Worm (Caenorhabditis elegans) whole organism, L4 larva: ENCODE measurements around the gene ttr-40.

Source experiments
- D1046.2 ChIP-seq: fragments of 200-800 bp; sonication (Bioruptor generic); IDR thresholded peaks from 2 replicates; pipeline ENCODE4 v1.3.6; 2022; ENCODE audit warnings: missing genetic modification characterization, missing compliant biosample characterization
- F10B5.3 ChIP-seq: sonication (generic microtip); optimal IDR thresholded peaks from 2 replicates; lab custom pipeline; 2016; ENCODE audit warnings: mild to moderate bottlenecking, missing genetic modification characterization, missing compliant biosample characterization
- F26F4.8 ChIP-seq: fragments of 200-800 bp; sonication (Bioruptor generic); conservative IDR thresholded peaks from 2 replicates; pipeline ENCODE4 v1.3.6; 2022; ENCODE audit warnings: missing genetic modification characterization, missing compliant biosample characterization
- F37D6.2 ChIP-seq: sonication (generic microtip); optimal IDR thresholded peaks from 2 replicates; lab custom pipeline; 2016; ENCODE audit warnings: mild to moderate bottlenecking, missing genetic modification characterization, missing compliant biosample characterization
- F49E8.2 ChIP-seq: sonication (generic microtip); optimal IDR thresholded peaks from 2 replicates; lab custom pipeline; 2016; ENCODE audit warnings: missing compliant biosample characterization, mild to moderate bottlenecking, missing genetic modification characterization, borderline replicate concordance
- R02D3.7 ChIP-seq: fragments of 150-350 bp; sonication (generic microtip); optimal IDR thresholded peaks from 3 replicates; lab custom pipeline; 2014; ENCODE audit warnings: missing biosample characterization, missing genetic modification characterization
- Y75B8A.6 ChIP-seq: fragments of 200-800 bp; sonication (Bioruptor generic); IDR thresholded peaks from 2 replicates; pipeline ENCODE4 v1.3.6; 2022; ENCODE audit warnings: missing genetic modification reagents, missing genetic modification characterization, missing compliant biosample characterization
- ZK337.2 ChIP-seq: fragments of 200-800 bp; sonication (Bioruptor generic); IDR thresholded peaks from 2 replicates; pipeline ENCODE4 v1.3.6; 2022; ENCODE audit warnings: missing genetic modification reagents, missing genetic modification characterization, missing compliant biosample characterization
- ZK546.5 ChIP-seq, 2 experiments: sonication (generic microtip); optimal IDR thresholded peaks; 2 replicates each; lab custom pipeline; 2017; ENCODE audit warnings: missing biosample characterization in 2 of 2, missing genetic modification characterization in 2 of 2
- arid-1 ChIP-seq: fragments of 200-800 bp; sonication (Bioruptor generic); conservative IDR thresholded peaks from 2 replicates; pipeline ENCODE4 v1.3.6; 2022; ENCODE audit warnings: missing genetic modification reagents, missing genetic modification characterization, missing compliant biosample characterization
- ceh-20 ChIP-seq: fragments of 200-800 bp; sonication (Bioruptor generic); IDR thresholded peaks from 2 replicates; pipeline ENCODE4 v1.3.6; 2022; ENCODE audit warnings: missing genetic modification reagents, missing genetic modification characterization, missing compliant biosample characterization
- ceh-28 ChIP-seq: fragments of 150-350 bp; optimal IDR thresholded peaks from 2 replicates; lab custom pipeline; 2014; ENCODE audit warnings: missing biosample characterization, missing genetic modification reagents, missing genetic modification characterization
- ceh-82 ChIP-seq: sonication (generic microtip); optimal IDR thresholded peaks from 2 replicates; lab custom pipeline; 2017; ENCODE audit warnings: missing biosample characterization, missing genetic modification characterization
- ctbp-1 ChIP-seq: fragments of 200-800 bp; sonication (Bioruptor generic); IDR thresholded peaks from 2 replicates; pipeline ENCODE4 v1.3.6; 2022; ENCODE audit warnings: missing genetic modification reagents, missing genetic modification characterization, missing compliant biosample characterization
- daf-16 ChIP-seq, 3 experiments: sonication (generic microtip); optimal IDR thresholded peaks; 2 replicates each; lab custom pipeline; 2016 to 2017; ENCODE audit warnings: missing genetic modification characterization in 3 of 3, missing genetic modification reagents in 3 of 3, mild to moderate bottlenecking in 2 of 3, missing compliant biosample characterization in 2 of 3, missing biosample characterization in 1 of 3, moderate library complexity in 1 of 3
- daf-19 ChIP-seq: fragments of 200-800 bp; sonication (Bioruptor generic); conservative IDR thresholded peaks from 2 replicates; pipeline ENCODE4 v1.3.6; 2022; ENCODE audit warnings: missing genetic modification characterization, missing compliant biosample characterization
- duxl-1 ChIP-seq: sonication (generic microtip); optimal IDR thresholded peaks from 2 replicates; lab custom pipeline; 2016; ENCODE audit warnings: mild to moderate bottlenecking, missing genetic modification characterization, moderate library complexity, missing compliant biosample characterization; ENCODE audit not compliant: poor library complexity
- dve-1 ChIP-seq: sonication (generic microtip); optimal IDR thresholded peaks from 2 replicates; lab custom pipeline; 2017; ENCODE audit warnings: antibody characterized with exemption, mild to moderate bottlenecking, missing genetic modification characterization, missing compliant biosample characterization; ENCODE audit not compliant: insufficient read depth
- egl-27 ChIP-seq: sonication (generic microtip); optimal IDR thresholded peaks from 3 replicates; lab custom pipeline; 2017; ENCODE audit warnings: missing biosample characterization, missing genetic modification reagents, missing genetic modification characterization
- egl-43 ChIP-seq: fragments of 200-800 bp; sonication (Bioruptor generic); IDR thresholded peaks from 2 replicates; pipeline ENCODE4 v1.3.6; 2022; ENCODE audit warnings: missing genetic modification reagents, missing genetic modification characterization, missing compliant biosample characterization
- hlh-30 ChIP-seq: sonication (generic microtip); optimal IDR thresholded peaks from 2 replicates; lab custom pipeline; 2017; ENCODE audit warnings: antibody characterized with exemption, mild to moderate bottlenecking, missing genetic modification characterization, missing compliant biosample characterization; ENCODE audit not compliant: insufficient read depth
- jun-1 ChIP-seq: fragments of 150-350 bp; optimal IDR thresholded peaks from 2 replicates; lab custom pipeline; 2014; ENCODE audit warnings: missing biosample characterization, missing genetic modification reagents, missing genetic modification characterization
- lin-1 ChIP-seq: fragments of 200-800 bp; sonication (Bioruptor generic); IDR thresholded peaks from 2 replicates; pipeline ENCODE4 v1.3.6; 2022; ENCODE audit warnings: missing genetic modification reagents, missing genetic modification characterization, missing compliant biosample characterization
- lin-29 ChIP-seq: fragments of 200-800 bp; sonication (Bioruptor generic); IDR thresholded peaks from 2 replicates; pipeline ENCODE4 v1.3.6; 2022; ENCODE audit warnings: missing genetic modification reagents, missing genetic modification characterization, missing compliant biosample characterization
- lin-38 ChIP-seq: fragments of 200-800 bp; sonication (Bioruptor generic); IDR thresholded peaks from 2 replicates; pipeline ENCODE4 v1.3.6; 2022; ENCODE audit warnings: missing genetic modification reagents, missing genetic modification characterization, missing compliant biosample characterization
- lin-39 ChIP-seq: fragments of 150-350 bp; optimal IDR thresholded peaks from 2 replicates; lab custom pipeline; 2014; ENCODE audit warnings: missing biosample characterization, missing genetic modification reagents, missing genetic modification characterization
- lir-3 ChIP-seq: sonication (generic microtip); optimal IDR thresholded peaks from 2 replicates; lab custom pipeline; 2016; ENCODE audit warnings: mild to moderate bottlenecking, missing genetic modification characterization, missing compliant biosample characterization
- madf-5 ChIP-seq, 2 experiments: fragments of 200-800 bp; sonication (Bioruptor generic); IDR thresholded peaks; 2 replicates each; pipeline ENCODE4 v1.3.6; 2022; ENCODE audit warnings: missing compliant biosample characterization in 2 of 2, missing genetic modification characterization in 2 of 2
- madf-9 ChIP-seq: fragments of 200-800 bp; sonication (Bioruptor generic); conservative IDR thresholded peaks from 2 replicates; pipeline ENCODE4 v1.3.6; 2022; ENCODE audit warnings: missing genetic modification reagents, missing genetic modification characterization, missing compliant biosample characterization
- mdl-1 ChIP-seq, 2 experiments: fragments of 150-350 bp in 1 of 2; sonication (generic microtip) in 1 of 2; optimal IDR thresholded peaks; 2 replicates each; lab custom pipeline; 2014 to 2017; ENCODE audit warnings: missing biosample characterization in 2 of 2, missing genetic modification characterization in 2 of 2
- mep-1 ChIP-seq: fragments of 150-350 bp; sonication (generic microtip); optimal IDR thresholded peaks from 3 replicates; lab custom pipeline; 2014; ENCODE audit warnings: missing biosample characterization, missing genetic modification characterization
- mes-2 ChIP-seq: sonication (generic microtip); optimal IDR thresholded peaks from 2 replicates; lab custom pipeline; 2016; ENCODE audit warnings: missing genotype, mild to moderate bottlenecking, missing genetic modification characterization, missing compliant biosample characterization; ENCODE audit not compliant: poor library complexity, severe bottlenecking
- nhr-10 ChIP-seq: fragments of 150-350 bp; optimal IDR thresholded peaks from 2 replicates; lab custom pipeline; 2014; ENCODE audit warnings: missing biosample characterization, missing genetic modification characterization
- nhr-25 ChIP-seq: sonication (generic microtip); optimal IDR thresholded peaks from 2 replicates; lab custom pipeline; 2017; ENCODE audit warnings: missing genetic modification characterization, mild to moderate bottlenecking, missing compliant biosample characterization, antibody characterized with exemption, moderate library complexity, borderline replicate concordance; ENCODE audit not compliant: insufficient read depth
- nhr-48 ChIP-seq: sonication (generic microtip); optimal IDR thresholded peaks from 2 replicates; lab custom pipeline; 2016; ENCODE audit warnings: mild to moderate bottlenecking, missing genetic modification characterization, missing compliant biosample characterization
- nhr-6 ChIP-seq: fragments of 150-350 bp; optimal IDR thresholded peaks from 2 replicates; lab custom pipeline; 2014; ENCODE audit warnings: missing biosample characterization, missing genetic modification characterization
- nhr-76 ChIP-seq: fragments of 150-350 bp; optimal IDR thresholded peaks from 2 replicates; lab custom pipeline; 2014; ENCODE audit warnings: missing biosample characterization, missing genetic modification characterization
- nhr-77 ChIP-seq: fragments of 150-350 bp; optimal IDR thresholded peaks from 2 replicates; lab custom pipeline; 2014; ENCODE audit warnings: missing biosample characterization, missing genetic modification characterization
- pha-4 ChIP-seq, 2 experiments: fragments of 150-350 bp in 1 of 2; fragments of 200-800 bp in 1 of 2; sonication (Bioruptor generic) in 1 of 2; IDR thresholded peaks in 1 of 2; optimal IDR thresholded peaks in 1 of 2; 2 replicates each; pipeline versions ENCODE4 v1.3.6 to Lab custom; 2014 to 2022; ENCODE audit warnings: missing genetic modification characterization in 2 of 2, missing genetic modification reagents in 2 of 2, missing biosample characterization in 1 of 2, missing compliant biosample characterization in 1 of 2
- sdz-12 ChIP-seq: fragments of 200-800 bp; sonication (Bioruptor generic); optimal IDR thresholded peaks from 2 replicates; lab custom pipeline; 2018; ENCODE audit warnings: mild to moderate bottlenecking, missing genetic modification characterization, missing compliant biosample characterization
- skn-1 ChIP-seq: fragments of 150-350 bp; optimal IDR thresholded peaks from 2 replicates; lab custom pipeline; 2014; ENCODE audit warnings: missing biosample characterization, missing genetic modification characterization
- snpc-1.2 ChIP-seq: fragments of 200-800 bp; sonication (Bioruptor generic); IDR thresholded peaks from 2 replicates; pipeline ENCODE4 v1.3.6; 2022; ENCODE audit warnings: missing genetic modification reagents, missing genetic modification characterization, missing compliant biosample characterization
- tag-97 ChIP-seq: fragments of 200-800 bp; sonication (Bioruptor generic); IDR thresholded peaks from 2 replicates; pipeline ENCODE4 v1.3.6; 2022; ENCODE audit warnings: missing genetic modification characterization, missing compliant biosample characterization
- tra-1 ChIP-seq: fragments of 200-800 bp; sonication (Bioruptor generic); IDR thresholded peaks from 2 replicates; pipeline ENCODE4 v1.3.6; 2022; ENCODE audit warnings: missing genetic modification reagents, missing genetic modification characterization, missing compliant biosample characterization
- vab-7 ChIP-seq: fragments of 200-800 bp; sonication (Bioruptor generic); IDR thresholded peaks from 2 replicates; pipeline ENCODE4 v1.3.6; 2022; ENCODE audit warnings: missing genetic modification reagents, missing genetic modification characterization, missing compliant biosample characterization
- zag-1 ChIP-seq: fragments of 150-350 bp; optimal IDR thresholded peaks from 2 replicates; lab custom pipeline; 2014; ENCODE audit warnings: missing biosample characterization, missing genetic modification characterization
- zfp-2 ChIP-seq: sonication (generic microtip); optimal IDR thresholded peaks from 2 replicates; lab custom pipeline; 2016; ENCODE audit warnings: mild to moderate bottlenecking, missing genetic modification characterization, missing compliant biosample characterization
- zip-11 ChIP-seq: fragments of 200-800 bp; sonication (Bioruptor generic); IDR thresholded peaks from 2 replicates; pipeline ENCODE4 v1.3.6; 2022; ENCODE audit warnings: missing genetic modification characterization, missing compliant biosample characterization
- ztf-11 ChIP-seq: fragments of 150-350 bp; optimal IDR thresholded peaks from 2 replicates; lab custom pipeline; 2014; ENCODE audit warnings: missing biosample characterization, missing genetic modification characterization

Gene ttr-40

DNA sequence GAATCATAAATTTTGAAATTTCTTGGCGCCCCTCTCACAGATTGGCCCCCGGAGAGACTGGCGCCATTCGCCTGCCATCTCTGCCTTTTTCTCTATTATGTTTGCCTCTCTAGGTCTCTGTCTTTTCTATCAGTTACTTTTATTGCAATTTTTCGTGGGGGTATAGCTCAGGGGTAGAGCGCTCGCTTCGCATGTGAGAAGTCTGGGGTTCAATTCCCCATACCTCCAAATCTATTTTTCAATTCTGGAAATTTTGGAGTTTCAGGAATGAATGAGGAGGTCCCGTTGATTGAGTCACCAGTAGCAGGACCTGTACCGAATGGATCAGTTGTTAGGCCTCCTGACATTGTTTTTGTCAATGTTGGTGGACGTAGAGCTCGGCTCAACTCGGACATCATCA, 37.2 kb downstream of the ttr-40 start, which contains the start of gene kvs-3 (continued):
- TF ChIP-seq ZK337.2 (GFP tag; lab: Robert Waterston, UW) (peak; percentile 82), ceh-82 (no peak), hlh-30 (tag; lab: Kevin White, UChicago) (peak; percentile 62), duxl-1 (tag; lab: Kevin White, UChicago) (no peak), nhr-6 (tag; lab: Kevin White, UChicago) (no peak), lin-38 (GFP tag; lab: Robert Waterston, UW) (no peak; the same call in none of the 2 replicates), D1046.2 (GFP tag; lab: Robert Waterston, UW) (peak; percentile 93), lin-1 (GFP tag; lab: Robert Waterston, UW) (peak; percentile 92), vab-7 (GFP tag; lab: Robert Waterston, UW) (peak; percentile 95), sdz-12 (GFP tag; lab: Kevin White, UChicago) (peak; percentile 44), ctbp-1 (GFP tag; lab: Robert Waterston, UW) (peak; percentile 89), dve-1 (tag; lab: Kevin White, UChicago) (no peak), nhr-25 (no peak), lir-3 (tag; lab: Kevin White, UChicago) (peak; percentile 69), F10B5.3 (tag; lab: Kevin White, UChicago) (peak; percentile 43), skn-1 (no peak), nhr-77 (tag; lab: Kevin White, UChicago) (no peak), ceh-20 (GFP tag; lab: Robert Waterston, UW) (peak; percentile 80), lin-39 (tag; lab: Kevin White, UChicago) (no peak), daf-16 (GFP tag; optimal IDR thresholded peaks at IDR 0.05; lab: Kevin White, UChicago) (peak; percentile 48 to 85), daf-16 (tag; optimal IDR thresholded peaks at IDR 0.05; lab: Kevin White, UChicago) (no peak), mdl-1 (tag; optimal IDR thresholded peaks at IDR 0.05; lab: Kevin White, UChicago) (no peak), madf-9 (GFP tag; lab: Robert Waterston, UW) (peak; percentile 80), mep-1 (tag; lab: Kevin White, UChicago) (no peak), R02D3.7 (tag; lab: Kevin White, UChicago) (no peak), F26F4.8 (GFP tag; lab: Robert Waterston, UW) (peak; percentile 98), ZK546.5 (tag; optimal IDR thresholded peaks at IDR 0.05; lab: Kevin White, UChicago) (no peak), nhr-76 (tag; lab: Kevin White, UChicago) (no peak), F49E8.2 (tag; lab: Kevin White, UChicago) (peak; percentile 20), ztf-11 (no peak), tra-1 (GFP tag; lab: Robert Waterston, UW) (peak; percentile 97), nhr-48 (peak; percentile 55), ceh-28 (tag; lab: Kevin White, UChicago) (no peak), egl-43 (no peak), daf-19 (peak; percentile 96), arid-1 (GFP tag; lab: Robert Waterston, UW) (peak; percentile 93; the same call in 1 of the 2 replicates), jun-1 (tag; lab: Kevin White, UChicago) (no peak), tag-97 (0 out of 2 replicates have a peak, but pooled peaks have one; percentile 52), lin-29 (GFP tag; lab: Robert Waterston, UW) (peak; percentile 76), zag-1 (tag; lab: Kevin White, UChicago) (no peak), zfp-2 (tag; lab: Kevin White, UChicago) (peak; percentile 30), egl-27 (tag; lab: Kevin White, UChicago) (no peak), zip-11 (peak; percentile 82; the same call in 1 of the 2 replicates), madf-5 (GFP tag; IDR thresholded peaks at IDR 0.05; lab: Robert Waterston, UW) (peak in 1 of 2 experiments; percentile 94; a peak in 2 of 4 replicates), nhr-10 (tag; lab: Kevin White, UChicago) (no peak), snpc-1.2 (GFP tag; lab: Robert Waterston, UW) (no peak), mes-2 (tag; lab: Kevin White, UChicago) (no peak), Y75B8A.6 (GFP tag; lab: Robert Waterston, UW) (peak; percentile 74; the same call in 1 of the 2 replicates), pha-4 (GFP tag; IDR thresholded peaks at IDR 0.05; lab: Robert Waterston, UW) (peak; percentile 95), pha-4 (tag; optimal IDR thresholded peaks at IDR 0.05; lab: Kevin White, UChicago) (no peak), F37D6.2 (peak; percentile 43)
